Worm (Caenorhabditis elegans): ENCODE measurements around the gene spp-24.

ce11 chrII:23025-23424 is 16.3 kb downstream of the spp-24 start, which contains the start of gene sqt-2:
- TF ChIP-seq T07F8.4 (tag; optimal IDR thresholded peaks at IDR 0.05) (no peak), zim-3 (tag; optimal IDR thresholded peaks at IDR 0.05) (no peak), athp-1 (tag; optimal IDR thresholded peaks at IDR 0.05) (no peak), attf-3 (GFP tag; conservative IDR thresholded peaks at IDR 0.05) (no peak), snpc-1.1 (tag; optimal IDR thresholded peaks at IDR 0.05; ENCODE audit: insufficient read depth) (no peak), Y95B8A.8 (GFP tag; IDR thresholded peaks at IDR 0.05) (no peak)

Data from whole organism, young adult.